Worm (Caenorhabditis elegans) whole organism, L3 larva: ENCODE results near the gene marg-1.

Experiments
- R02D3.7 ChIP-seq: fragments of 150-350 bp; optimal IDR thresholded peaks from 2 replicates; lab custom pipeline; 2014; ENCODE audit warnings: missing biosample characterization, missing genetic modification characterization
- ZK546.5 ChIP-seq: sonication (generic microtip); optimal IDR thresholded peaks from 2 replicates; lab custom pipeline; 2017; ENCODE audit warnings: missing biosample characterization, missing genetic modification characterization
- ama-1 ChIP-seq: fragments of 150-350 bp; optimal IDR thresholded peaks from 2 replicates; lab custom pipeline; 2018
- ceh-16 ChIP-seq: sonication (generic microtip); optimal IDR thresholded peaks from 2 replicates; lab custom pipeline; 2017; ENCODE audit warnings: missing biosample characterization, missing genetic modification characterization
- ceh-28 ChIP-seq: fragments of 150-350 bp; optimal IDR thresholded peaks from 2 replicates; lab custom pipeline; 2014; ENCODE audit warnings: missing biosample characterization, missing genetic modification reagents, missing genetic modification characterization
- daf-12 ChIP-seq: fragments of 150-350 bp; optimal IDR thresholded peaks from 2 replicates; lab custom pipeline; 2014; ENCODE audit warnings: missing biosample characterization, missing genetic modification reagents, missing genetic modification characterization
- egl-27 ChIP-seq: sonication (generic microtip); optimal IDR thresholded peaks from 4 replicates; lab custom pipeline; 2017; ENCODE audit warnings: missing biosample characterization, missing genetic modification reagents, missing genetic modification characterization
- elt-2 ChIP-seq: sonication (generic microtip); optimal IDR thresholded peaks from 2 replicates; lab custom pipeline; 2016; ENCODE audit warnings: missing genetic modification reagents, mild to moderate bottlenecking, missing genetic modification characterization, missing compliant biosample characterization
- eor-1 ChIP-seq, 2 experiments: fragments of 150-350 bp; optimal IDR thresholded peaks; 2 replicates each; lab custom pipeline; 2014 to 2018; ENCODE audit warnings: missing biosample characterization in 2 of 2, missing genetic modification characterization in 2 of 2
- fkh-10 ChIP-seq: sonication (generic microtip); optimal IDR thresholded peaks from 2 replicates; lab custom pipeline; 2017; ENCODE audit warnings: missing biosample characterization, missing genetic modification reagents, missing genetic modification characterization
- hmg-11 ChIP-seq: sonication (generic microtip); optimal IDR thresholded peaks from 2 replicates; lab custom pipeline; 2016; ENCODE audit warnings: missing genetic modification characterization, missing compliant biosample characterization
- jun-1 ChIP-seq: fragments of 150-350 bp; optimal IDR thresholded peaks from 2 replicates; lab custom pipeline; 2014; ENCODE audit warnings: missing biosample characterization, missing genetic modification reagents, missing genetic modification characterization
- lin-39 ChIP-seq: fragments of 150-350 bp; optimal IDR thresholded peaks from 2 replicates; lab custom pipeline; 2018; ENCODE audit warnings: missing biosample characterization, missing genetic modification reagents, missing genetic modification characterization
- lsy-12 ChIP-seq: sonication (generic microtip); optimal IDR thresholded peaks from 2 replicates; lab custom pipeline; 2016; ENCODE audit warnings: mild to moderate bottlenecking, missing genetic modification characterization, missing compliant biosample characterization
- nfya-1 ChIP-seq: sonication (generic microtip); optimal IDR thresholded peaks from 2 replicates; lab custom pipeline; 2017; ENCODE audit warnings: missing genetic modification characterization, mild to moderate bottlenecking, missing compliant biosample characterization, antibody characterized with exemption, moderate library complexity; ENCODE audit not compliant: insufficient read depth
- nhr-23 ChIP-seq: fragments of 150-350 bp; optimal IDR thresholded peaks from 2 replicates; lab custom pipeline; 2014; ENCODE audit warnings: missing biosample characterization, missing genetic modification reagents, missing genetic modification characterization
- nhr-237 ChIP-seq: fragments of 150-350 bp; optimal IDR thresholded peaks from 2 replicates; lab custom pipeline; 2014; ENCODE audit warnings: missing biosample characterization, missing genetic modification characterization
- nhr-28 ChIP-seq: fragments of 150-350 bp; optimal IDR thresholded peaks from 2 replicates; lab custom pipeline; 2014; ENCODE audit warnings: missing biosample characterization, missing genetic modification characterization
- nhr-43 ChIP-seq: sonication (generic microtip); optimal IDR thresholded peaks from 2 replicates; lab custom pipeline; 2016; ENCODE audit warnings: mild to moderate bottlenecking, missing genetic modification characterization, missing compliant biosample characterization; ENCODE audit not compliant: poor library complexity, severe bottlenecking
- nhr-67 ChIP-seq: fragments of 150-350 bp; optimal IDR thresholded peaks from 2 replicates; lab custom pipeline; 2014; ENCODE audit warnings: missing biosample characterization, missing genetic modification characterization
- nhr-77 ChIP-seq: fragments of 150-350 bp; optimal IDR thresholded peaks from 2 replicates; lab custom pipeline; 2014; ENCODE audit warnings: missing biosample characterization, missing genetic modification characterization
- pha-4 ChIP-seq: fragments of 150-350 bp; optimal IDR thresholded peaks from 2 replicates; lab custom pipeline; 2014; ENCODE audit warnings: missing biosample characterization, missing genetic modification reagents, missing genetic modification characterization
- pqm-1 ChIP-seq: fragments of 150-350 bp; optimal IDR thresholded peaks from 2 replicates; lab custom pipeline; 2017; ENCODE audit warnings: missing biosample characterization, missing genetic modification characterization, inconsistent platforms
- skn-1 ChIP-seq: fragments of 150-350 bp; optimal IDR thresholded peaks from 2 replicates; lab custom pipeline; 2014; ENCODE audit warnings: missing biosample characterization, missing genetic modification characterization
- tbx-2 ChIP-seq: sonication (generic microtip); optimal IDR thresholded peaks from 2 replicates; lab custom pipeline; 2016; ENCODE audit warnings: mild to moderate bottlenecking, missing genetic modification characterization, missing compliant biosample characterization
- zag-1 ChIP-seq: fragments of 150-350 bp; optimal IDR thresholded peaks from 2 replicates; lab custom pipeline; 2014; ENCODE audit warnings: missing biosample characterization, missing genetic modification characterization

Gene marg-1

ce11 chrX:3781040-3781439, at the start of gene marg-1:
Gene marg-1, minus strand, starts transcription at chrX:3781140.
- TF ChIP-seq lsy-12 (tag; lab: Kevin White, UChicago), result no peak
- TF ChIP-seq pha-4 (tag; lab: Kevin White, UChicago), result peak; percentile 11
- TF ChIP-seq, all 47 proteins: peak for 1

- TF ChIP-seq skn-1 (peak; percentile 39), nhr-23 (tag; lab: Kevin White, UChicago) (no peak), pha-4 (tag; lab: Kevin White, UChicago) (peak; percentile 83), egl-27 (tag; lab: Kevin White, UChicago) (peak; percentile 37), elt-2 (tag; lab: Kevin White, UChicago) (peak; percentile 98), jun-1 (tag; lab: Kevin White, UChicago) (peak; percentile 81), R02D3.7 (no peak), pqm-1 (tag; lab: Kevin White, UChicago) (peak; percentile 98)
- TF ChIP-seq, all 47 proteins: peak for 6
Measured at ce11 chrX:3829605-3830004, 48.7 kb upstream of the marg-1 start.

ce11 chrX:3828598-3829204, 47.8 kb upstream of the marg-1 start:
- TF ChIP-seq lin-39 (tag; lab: Kevin White, UChicago) (peak; percentile 33), nhr-43 (tag; lab: Kevin White, UChicago) (no peak)

- TF ChIP-seq hmg-11 (tag; lab: Kevin White, UChicago) (peak; percentile 23), elt-2 (tag; lab: Kevin White, UChicago) (no peak), fkh-10 (GFP tag; lab: Kevin White, UChicago) (peak; percentile 59), tbx-2 (no peak), ceh-16 (tag; lab: Kevin White, UChicago) (no peak), egl-27 (tag; lab: Kevin White, UChicago) (no peak), daf-12 (tag; lab: Kevin White, UChicago) (no peak)
Measured at ce11 chrX:3827311-3827710, 46.4 kb upstream of the marg-1 start.

DNA sequence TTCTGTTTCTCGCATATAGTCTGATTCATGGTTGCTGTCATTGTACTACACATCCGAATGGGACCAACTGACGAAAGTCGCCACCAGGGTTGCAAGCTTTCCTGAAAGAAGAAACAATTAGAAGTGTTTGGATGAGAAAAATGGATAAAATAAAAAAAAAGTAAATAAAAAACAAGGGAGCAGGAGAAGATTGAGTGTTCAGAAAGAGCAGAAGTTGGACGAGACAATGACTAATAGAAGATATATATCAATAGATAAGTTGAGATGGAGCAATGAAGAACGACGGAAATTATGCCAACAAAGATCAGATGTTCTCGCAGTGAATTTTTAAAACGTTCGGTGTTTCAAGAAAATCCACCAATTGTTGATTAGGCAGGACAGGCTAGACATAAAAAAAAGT, 45.9 kb upstream of the marg-1 start, which contains the start of gene fkh-9:
Gene fkh-9 (minus strand): TSS at position 101 of the 400 bp plus-strand sequence.
- TF ChIP-seq eor-1 (tag; optimal IDR thresholded peaks at IDR 0.05; lab: Kevin White, UChicago), result no peak
- no peak for TF ChIP-seq skn-1
- TF ChIP-seq zag-1 (tag; lab: Kevin White, UChicago), result no peak
- TF ChIP-seq nhr-28 (tag; lab: Kevin White, UChicago), result no peak
- no peak for TF ChIP-seq jun-1 (tag; lab: Kevin White, UChicago)
- no peak for TF ChIP-seq elt-2 (tag; lab: Kevin White, UChicago)
- TF ChIP-seq fkh-10 (GFP tag; lab: Kevin White, UChicago), result no peak
- no peak for TF ChIP-seq nhr-23 (tag; lab: Kevin White, UChicago)
- TF ChIP-seq ama-1 (lab: Kevin White, UChicago), result no peak
- no peak for TF ChIP-seq ceh-28 (tag; lab: Kevin White, UChicago)
- no peak for TF ChIP-seq lsy-12 (tag; lab: Kevin White, UChicago)
- no peak for TF ChIP-seq tbx-2
- no peak for TF ChIP-seq nhr-237 (tag; lab: Kevin White, UChicago)

DNA sequence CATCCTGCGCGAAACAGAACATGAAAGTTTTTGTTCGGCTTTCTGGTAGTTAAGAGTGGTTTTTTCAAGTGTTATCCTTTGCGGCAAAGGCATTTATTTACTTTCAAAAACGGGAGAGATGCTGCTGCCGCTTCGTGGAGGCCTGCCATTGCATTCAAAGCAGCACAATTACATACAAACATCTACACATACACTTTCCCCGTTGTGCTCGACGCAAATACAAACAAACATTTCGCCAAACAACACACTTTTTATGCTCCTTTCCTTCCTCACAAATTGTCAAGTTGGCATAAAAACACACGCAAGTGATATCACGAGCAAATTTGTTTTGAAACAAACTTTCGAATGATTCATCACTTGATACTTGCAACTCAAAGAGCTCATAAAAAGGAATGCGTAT, 45.2 kb upstream of the marg-1 start:
- TF ChIP-seq nhr-77, result no peak
- no peak for TF ChIP-seq daf-12 (tag; lab: Kevin White, UChicago)
- peak; percentile 94 for TF ChIP-seq pha-4 (tag; lab: Kevin White, UChicago)
- no peak for TF ChIP-seq ZK546.5
- no peak for TF ChIP-seq nhr-43 (tag; lab: Kevin White, UChicago)
- peak; percentile 44 for TF ChIP-seq elt-2 (tag; lab: Kevin White, UChicago)
- peak; percentile 9 for TF ChIP-seq nfya-1 (tag; lab: Kevin White, UChicago)

- TF ChIP-seq elt-2 (tag; lab: Kevin White, UChicago), result peak; percentile 79
- no peak for TF ChIP-seq nhr-67 (tag; lab: Kevin White, UChicago)
- peak; percentile 79 for TF ChIP-seq pqm-1 (tag; lab: Kevin White, UChicago)
- TF ChIP-seq lsy-12 (tag; lab: Kevin White, UChicago), result no peak
Measured at ce11 chrX:3824907-3825689, 44.2 kb upstream of the marg-1 start.
